Worm (Caenorhabditis elegans): Measurements from ENCODE around the gene ZK792.4.

The ZK792.4 gene

ce11 chrIV:11644705-11645104 lies 37.1 kb downstream of the ZK792.4 start:
- TF ChIP-seq F44E2.7 (GFP tag; IDR thresholded peaks at IDR 0.05), result no peak
- no peak for TF ChIP-seq D1046.2 (GFP tag; IDR thresholded peaks at IDR 0.05)
- no peak for TF ChIP-seq rbr-2 (tag; optimal IDR thresholded peaks at IDR 0.05)
- no peak for TF ChIP-seq spr-1 (tag; optimal IDR thresholded peaks at IDR 0.05)
- no peak for TF ChIP-seq snpc-4 (tag; optimal IDR thresholded peaks at IDR 0.05)
- no peak for TF ChIP-seq daf-12 (tag; optimal IDR thresholded peaks at IDR 0.05)
- 0 out of 2 replicates have a peak, but pooled peaks have one; percentile 37 for TF ChIP-seq tra-1 (GFP tag; IDR thresholded peaks at IDR 0.05)
- no peak for TF ChIP-seq daf-8 (GFP tag; IDR thresholded peaks at IDR 0.05)
- TF ChIP-seq php-3 (GFP tag; IDR thresholded peaks at IDR 0.05), result no peak
- no peak for TF ChIP-seq madf-9 (GFP tag; conservative IDR thresholded peaks at IDR 0.05)
- no peak for TF ChIP-seq nhr-11 (tag; optimal IDR thresholded peaks at IDR 0.05)
- TF ChIP-seq jun-1 (tag; optimal IDR thresholded peaks at IDR 0.05), result no peak
- no peak for TF ChIP-seq lin-13 (GFP tag; optimal IDR thresholded peaks at IDR 0.05)
- TF ChIP-seq unc-62 (GFP tag; optimal IDR thresholded peaks at IDR 0.05 in 1 of 2), result peak in 1 of 2 experiments; percentile 53
- no peak for TF ChIP-seq unc-62 (tag; optimal IDR thresholded peaks at IDR 0.05)
- TF ChIP-seq arid-1 (GFP tag; conservative IDR thresholded peaks at IDR 0.05), result no peak
- TF ChIP-seq nhr-6 (tag; optimal IDR thresholded peaks at IDR 0.05), result no peak
- TF ChIP-seq spr-3 (GFP tag; optimal IDR thresholded peaks at IDR 0.05), result no peak
- no peak for TF ChIP-seq hif-1 (tag; optimal IDR thresholded peaks at IDR 0.05)
- TF ChIP-seq ama-1 (optimal IDR thresholded peaks at IDR 0.05), result peak; percentile 0
- TF ChIP-seq zfp-3 (GFP tag; conservative IDR thresholded peaks at IDR 0.05), result no peak; the same call in 1 of the 2 replicates
- TF ChIP-seq unc-130 (GFP tag; optimal IDR thresholded peaks at IDR 0.05), result no peak
- TF ChIP-seq R02D3.7 (tag; optimal IDR thresholded peaks at IDR 0.05), result no peak
- TF ChIP-seq lsy-2 (tag; optimal IDR thresholded peaks at IDR 0.05), result peak in 1 of 2 experiments; percentile 53
- no peak for TF ChIP-seq T26A8.4 (GFP tag; IDR thresholded peaks at IDR 0.05)
- no peak for TF ChIP-seq tag-97 (GFP tag; IDR thresholded peaks at IDR 0.05)
- TF ChIP-seq ctbp-1 (GFP tag; IDR thresholded peaks at IDR 0.05), result 0 out of 2 replicates have a peak, but pooled peaks have one; percentile 24
- TF ChIP-seq lin-29 (GFP tag; IDR thresholded peaks at IDR 0.05), result no peak
- TF ChIP-seq lim-7 (GFP tag; IDR thresholded peaks at IDR 0.05), result no peak
- no peak for TF ChIP-seq T20F7.1 (GFP tag; optimal IDR thresholded peaks at IDR 0.05)
- peak in 1 of 2 experiments; percentile 33 for TF ChIP-seq daf-16 (GFP tag; optimal IDR thresholded peaks at IDR 0.05)
- no peak for TF ChIP-seq daf-16 (tag; optimal IDR thresholded peaks at IDR 0.05)

ce11 chrIV:11643829-11644228 lies 38.0 kb downstream of the ZK792.4 start, which contains the start of gene prx-2:
prx-2 (plus strand) TSS chrIV:11644129.
- TF ChIP-seq ces-1 (GFP tag; optimal IDR thresholded peaks at IDR 0.05), result no peak
- no peak for TF ChIP-seq duxl-1 (tag; optimal IDR thresholded peaks at IDR 0.05; ENCODE audit: poor library complexity)

DNA sequence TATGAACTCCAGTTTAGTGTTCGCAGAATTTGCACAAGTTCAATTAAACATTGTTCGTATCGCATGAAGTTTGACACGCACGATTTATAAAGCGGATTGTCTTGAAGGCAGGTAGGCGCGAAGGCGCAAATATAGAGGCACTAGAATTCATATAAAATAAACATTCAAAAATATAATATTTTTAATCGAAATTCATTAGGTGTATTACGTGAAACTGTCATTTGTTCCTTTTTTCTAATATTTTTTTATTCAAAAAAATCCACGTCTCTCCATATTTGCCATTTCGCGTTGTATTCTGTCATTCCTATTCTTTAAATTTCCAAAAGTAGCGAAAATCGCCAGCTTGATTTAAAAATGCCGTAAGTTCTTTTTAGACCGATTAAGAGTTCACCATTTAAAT lies 40.0 kb downstream of the ZK792.4 start, which contains the start of gene ZK809.1:
Gene ZK809.1, plus strand, starts transcription at position 301 of the 400 bp plus-strand sequence.
- TF ChIP-seq nhr-41 (GFP tag; IDR thresholded peaks at IDR 0.05) (no peak), Y48G9A.11 (GFP tag; IDR thresholded peaks at IDR 0.05) (no peak), ama-1 (optimal IDR thresholded peaks at IDR 0.05) (no peak), mes-2 (tag; optimal IDR thresholded peaks at IDR 0.05; ENCODE audit: poor library complexity, severe bottlenecking) (no peak), unc-130 (GFP tag; optimal IDR thresholded peaks at IDR 0.05) (no peak), egl-27 (tag; optimal IDR thresholded peaks at IDR 0.05) (no peak)

DNA sequence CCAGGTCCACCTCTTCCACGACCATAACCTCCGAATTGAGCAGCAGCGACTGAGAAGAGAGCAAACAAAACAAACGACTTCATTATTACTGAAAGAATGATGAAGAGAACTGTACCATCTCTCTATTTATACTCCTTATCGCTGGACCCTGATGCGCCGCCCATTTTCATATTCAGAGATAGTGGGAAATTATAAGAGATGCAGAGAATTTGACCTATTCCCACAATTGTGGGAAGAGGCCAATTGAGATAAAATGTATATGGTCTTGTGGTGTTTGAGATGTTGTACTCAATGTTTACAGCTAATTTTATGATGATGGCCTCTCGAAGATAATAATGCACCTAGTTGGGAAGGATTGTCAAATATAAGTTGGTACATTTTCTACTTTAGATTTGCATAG lies 40.9 kb downstream of the ZK792.4 start, which contains the start of gene ttr-50:
Gene ttr-50, minus strand, starts transcription at position 101 of the 400 bp plus-strand sequence.
- TF ChIP-seq unc-39 (tag; optimal IDR thresholded peaks at IDR 0.05) (no peak), php-3 (GFP tag; IDR thresholded peaks at IDR 0.05) (no peak)
